Fruit fly (Drosophila melanogaster) whole organism, adult: ENCODE results near the gene eas.

ENCODE experiments used
- CG12768 ChIP-seq: fragments of 200-800 bp; sonication (Bioruptor generic); optimal IDR thresholded peaks from 2 replicates; lab custom pipeline; 2017; ENCODE audit warnings: missing biosample characterization, missing genetic modification characterization, mild to moderate bottlenecking, moderate library complexity, missing genetic modification reagents
- bab1 ChIP-seq: fragments of 200-800 bp; sonication (Bioruptor generic); optimal IDR thresholded peaks from 3 replicates; lab custom pipeline; 2019; ENCODE audit warnings: missing biosample characterization, mild to moderate bottlenecking, missing genetic modification characterization, moderate library complexity
- ovo ChIP-seq: fragments of 200-800 bp; sonication (Bioruptor generic); optimal IDR thresholded peaks from 2 replicates; lab custom pipeline; 2016; ENCODE audit warnings: missing biosample characterization, missing genetic modification characterization
- tj ChIP-seq: fragments of 200-800 bp; sonication (Bioruptor generic); optimal IDR thresholded peaks from 3 replicates; lab custom pipeline; 2017; ENCODE audit warnings: missing biosample characterization, mild to moderate bottlenecking, missing genetic modification characterization, moderate library complexity
- toe ChIP-seq: fragments of 200-800 bp; sonication (Bioruptor generic); optimal IDR thresholded peaks from 2 replicates; lab custom pipeline; 2016; ENCODE audit warnings: missing biosample characterization, missing genetic modification characterization

- TF ChIP-seq bab1 (GFP tag; lab: Kevin White, UChicago) (no peak), CG12768 (GFP tag; lab: Kevin White, UChicago) (no peak), toe (GFP tag; lab: Kevin White, UChicago) (no peak), ovo (GFP tag; lab: Kevin White, UChicago) (no peak), tj (GFP tag; lab: Kevin White, UChicago) (no peak)
Measured at dm6 chrX:16263415-16263814, 14.7 kb upstream of the eas start.
